Fruit fly (Drosophila melanogaster): Measurements from ENCODE around the gene Clic.

Gene Clic

DNA sequence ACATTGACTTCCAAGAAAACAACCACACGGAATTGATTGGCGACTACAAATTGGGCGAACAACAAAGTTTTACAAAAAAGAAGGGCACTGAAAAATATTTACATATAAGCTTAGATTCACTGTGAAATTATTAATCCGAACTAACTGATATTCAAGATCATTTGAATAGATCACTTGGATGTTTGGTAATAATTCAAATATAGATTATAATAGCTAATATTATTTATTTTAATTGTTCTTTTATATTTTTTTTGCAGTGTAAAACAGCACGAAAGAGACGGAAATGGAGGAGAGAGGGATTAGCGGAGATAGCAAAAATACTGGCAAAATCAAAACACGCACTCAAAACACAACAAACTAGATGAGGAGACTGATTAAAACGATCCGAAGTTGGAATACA is 16.1 kb upstream of the Clic start:
- TF ChIP-seq woc (GFP tag; optimal IDR thresholded peaks at IDR 0.05) (no peak), Mio (GFP tag; optimal IDR thresholded peaks at IDR 0.05) (no peak), rgr (GFP tag; optimal IDR thresholded peaks at IDR 0.05) (peak; percentile 12), CG32264 (GFP tag; optimal IDR thresholded peaks at IDR 0.05) (no peak), CG9705 (GFP tag; optimal IDR thresholded peaks at IDR 0.05) (no peak), h (GFP tag; optimal IDR thresholded peaks at IDR 0.05) (no peak), Dif (GFP tag; optimal IDR thresholded peaks at IDR 0.05; ENCODE audit: partially characterized antibody) (no peak), sage (GFP tag; optimal IDR thresholded peaks at IDR 0.05) (no peak), Hnf4 (GFP tag; optimal IDR thresholded peaks at IDR 0.05) (no peak), tai (GFP tag; optimal IDR thresholded peaks at IDR 0.05) (no peak), lola (GFP tag; optimal IDR thresholded peaks at IDR 0.05) (no peak), HLH106 (tag; optimal IDR thresholded peaks at IDR 0.05) (peak; percentile 14), Dfd (GFP tag; optimal IDR thresholded peaks at IDR 0.05) (no peak), Jra (GFP tag; optimal IDR thresholded peaks at IDR 0.05) (no peak), Vsx2 (GFP tag; optimal IDR thresholded peaks at IDR 0.05; ENCODE audit: partially characterized antibody) (no peak), dl (GFP tag; optimal IDR thresholded peaks at IDR 0.05; ENCODE audit: insufficient read depth in 1 of 2, partially characterized antibody in 2 of 2) (no peak), Sp1 (GFP tag; optimal IDR thresholded peaks at IDR 0.05) (peak; percentile 1), dmrt93B (GFP tag; optimal IDR thresholded peaks at IDR 0.05) (no peak), br (GFP tag; optimal IDR thresholded peaks at IDR 0.05) (no peak), Hr78 (GFP tag; optimal IDR thresholded peaks at IDR 0.05) (no peak), jim (GFP tag; optimal IDR thresholded peaks at IDR 0.05) (no peak), psq (GFP tag; optimal IDR thresholded peaks at IDR 0.05) (peak; percentile 29), N (GFP tag; optimal IDR thresholded peaks at IDR 0.05) (no peak)

DNA sequence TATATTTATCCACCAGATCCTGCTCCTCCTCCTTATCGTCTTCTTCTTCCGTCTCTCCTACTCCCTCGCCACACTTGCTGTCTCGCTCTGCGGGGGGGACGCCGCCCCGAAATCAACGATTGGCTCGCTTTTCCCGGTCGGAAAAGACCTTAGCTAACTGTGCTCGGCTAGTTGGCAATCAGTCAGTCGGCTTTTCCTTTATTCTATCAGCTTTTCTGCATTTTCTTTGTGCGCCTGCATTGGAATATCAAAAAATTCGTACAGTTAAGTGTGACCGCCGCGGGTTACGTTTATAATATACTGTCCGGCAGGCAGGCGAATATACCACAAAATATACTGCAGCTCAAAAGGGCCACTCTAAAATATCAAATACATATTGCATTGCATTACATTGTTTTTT is 7.9 kb upstream of the Clic start, which contains the start of gene jub:
Gene jub, minus strand, starts transcription at position 289 of the 400 bp plus-strand sequence.
- TF ChIP-seq OdsH (GFP tag; optimal IDR thresholded peaks at IDR 0.05): no peak
- no peak for TF ChIP-seq Myc (optimal IDR thresholded peaks at IDR 0.05)
- no peak for TF ChIP-seq jim (GFP tag; optimal IDR thresholded peaks at IDR 0.05)
- TF ChIP-seq Mio (GFP tag; optimal IDR thresholded peaks at IDR 0.05): no peak
- no peak for TF ChIP-seq dmrt93B (GFP tag; optimal IDR thresholded peaks at IDR 0.05)
- no peak for TF ChIP-seq br (GFP tag; optimal IDR thresholded peaks at IDR 0.05)
- no peak for TF ChIP-seq Sp1 (GFP tag; optimal IDR thresholded peaks at IDR 0.05)
- TF ChIP-seq Rel (GFP tag; optimal IDR thresholded peaks at IDR 0.05): no peak
- TF ChIP-seq Rel (tag; optimal IDR thresholded peaks at IDR 0.05): no peak
- TF ChIP-seq fru (GFP tag; optimal IDR thresholded peaks at IDR 0.05): no peak

DNA sequence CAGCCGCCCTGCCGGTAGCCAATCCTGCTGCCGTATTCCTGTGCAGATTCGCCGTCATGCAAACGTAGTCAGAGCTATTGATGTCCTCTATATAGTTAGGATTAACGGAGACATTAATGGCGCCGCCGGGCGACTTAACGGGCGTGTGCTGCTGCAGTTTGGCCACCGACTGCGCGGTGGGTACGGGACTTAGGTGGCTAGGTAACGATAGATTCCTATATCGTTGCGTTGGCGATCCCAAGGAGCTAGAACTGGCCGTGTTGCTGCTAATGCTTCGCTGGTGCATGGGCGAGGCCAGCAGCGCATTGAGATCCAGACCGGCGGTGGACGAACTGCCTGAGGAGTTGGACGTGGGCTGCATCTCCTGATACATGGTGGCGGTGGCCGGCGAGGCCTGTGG is 6.8 kb upstream of the Clic start:
- no peak for TF ChIP-seq dmrt93B (GFP tag; optimal IDR thresholded peaks at IDR 0.05)
- TF ChIP-seq lola (GFP tag; optimal IDR thresholded peaks at IDR 0.05): no peak
- TF ChIP-seq foxo (GFP tag; optimal IDR thresholded peaks at IDR 0.05): no peak
- no peak for TF ChIP-seq Hr83 (GFP tag; optimal IDR thresholded peaks at IDR 0.05; ENCODE audit: poor library complexity, severe bottlenecking)
- no peak for TF ChIP-seq ey (GFP tag; optimal IDR thresholded peaks at IDR 0.05)
- TF ChIP-seq Vsx2 (GFP tag; optimal IDR thresholded peaks at IDR 0.05; ENCODE audit: partially characterized antibody): no peak
- TF ChIP-seq rgr (GFP tag; optimal IDR thresholded peaks at IDR 0.05): no peak
- no peak for TF ChIP-seq CG9705 (GFP tag; optimal IDR thresholded peaks at IDR 0.05)
- no peak for TF ChIP-seq Myc (optimal IDR thresholded peaks at IDR 0.05)
- TF ChIP-seq HLH106 (tag; optimal IDR thresholded peaks at IDR 0.05): no peak
- TF ChIP-seq Sp1 (GFP tag; optimal IDR thresholded peaks at IDR 0.05): no peak

DNA sequence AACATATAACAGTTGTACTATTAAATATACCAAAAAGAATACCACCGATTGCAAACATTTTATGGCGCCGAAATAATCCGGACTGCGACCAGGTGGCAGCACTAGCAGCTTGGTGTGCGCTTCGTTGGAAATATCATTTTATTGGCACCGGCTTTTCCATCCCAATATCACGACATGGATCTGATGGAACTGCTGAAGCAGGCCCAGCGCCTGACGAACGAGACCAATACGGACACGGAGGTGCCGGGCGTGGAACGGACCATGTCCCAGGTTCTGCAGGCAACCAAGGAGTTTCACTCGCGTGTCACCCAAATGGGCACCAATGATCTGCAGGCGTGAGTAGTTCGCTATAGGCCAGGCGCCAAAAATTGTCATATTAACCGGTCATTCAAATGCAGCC is 646 bp upstream of the Clic start, which contains the start of gene Nup93-1:
Gene Nup93-1, plus strand, starts transcription at position 74 of the 400 bp plus-strand sequence.
- TF ChIP-seq CG9705 (GFP tag; optimal IDR thresholded peaks at IDR 0.05) (no peak), Hnf4 (GFP tag; optimal IDR thresholded peaks at IDR 0.05) (no peak), N (GFP tag; optimal IDR thresholded peaks at IDR 0.05) (no peak), Dfd (GFP tag; optimal IDR thresholded peaks at IDR 0.05) (no peak)

DNA sequence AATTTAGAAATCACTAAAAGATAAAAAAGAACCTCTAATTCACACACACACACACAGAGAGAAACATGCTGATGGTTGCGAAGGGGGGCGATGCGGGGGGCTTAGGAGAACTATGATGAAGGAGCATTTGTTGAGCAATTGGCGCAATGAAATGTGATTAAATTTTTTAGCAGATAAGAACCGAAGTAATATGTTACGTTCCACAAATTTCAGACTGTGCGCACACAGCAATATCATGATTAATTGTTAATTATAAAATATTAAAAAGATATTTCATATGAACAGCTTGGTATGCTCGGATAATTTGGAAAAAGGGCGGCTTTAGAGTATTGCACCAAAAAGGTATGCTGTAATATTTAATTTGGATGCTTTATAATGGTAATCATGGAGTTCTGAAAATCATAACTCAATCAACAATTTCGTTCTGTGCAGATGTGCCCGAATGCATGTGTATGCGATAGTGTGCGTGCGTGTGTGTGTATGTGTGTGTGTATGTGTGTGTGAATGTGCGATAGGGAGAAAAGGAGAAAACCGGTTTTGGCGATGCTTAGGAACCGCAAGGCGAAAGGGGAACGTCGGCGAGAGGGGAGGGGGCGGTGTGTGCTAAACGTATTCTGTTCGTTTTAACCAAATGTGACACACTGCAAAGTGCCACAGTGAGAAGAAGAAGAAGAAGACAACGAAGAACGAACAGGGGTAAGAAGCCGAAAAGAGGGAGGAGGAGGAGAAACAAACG is 900 bp downstream of the Clic start:
- no peak for TF ChIP-seq Dif (GFP tag; optimal IDR thresholded peaks at IDR 0.05; ENCODE audit: partially characterized antibody)
- TF ChIP-seq fru (GFP tag; optimal IDR thresholded peaks at IDR 0.05): peak; percentile 24
- no peak for TF ChIP-seq woc (GFP tag; optimal IDR thresholded peaks at IDR 0.05)
- TF ChIP-seq psq (GFP tag; optimal IDR thresholded peaks at IDR 0.05): peak; percentile 84
- TF ChIP-seq h (GFP tag; optimal IDR thresholded peaks at IDR 0.05): peak; percentile 6
- TF ChIP-seq dsf (GFP tag; optimal IDR thresholded peaks at IDR 0.05; ENCODE audit: borderline replicate concordance): no peak
- TF ChIP-seq ey (GFP tag; optimal IDR thresholded peaks at IDR 0.05): no peak
- TF ChIP-seq Sp1 (GFP tag; optimal IDR thresholded peaks at IDR 0.05): peak; percentile 28
- TF ChIP-seq Rel (GFP tag; optimal IDR thresholded peaks at IDR 0.05): no peak
- TF ChIP-seq Rel (tag; optimal IDR thresholded peaks at IDR 0.05): no peak
- no peak for TF ChIP-seq Hr78 (GFP tag; optimal IDR thresholded peaks at IDR 0.05)
- TF ChIP-seq Dfd (GFP tag; optimal IDR thresholded peaks at IDR 0.05): no peak
- TF ChIP-seq brk (GFP tag; optimal IDR thresholded peaks at IDR 0.05): no peak
- TF ChIP-seq HLH106 (tag; optimal IDR thresholded peaks at IDR 0.05): peak; percentile 17
- no peak for TF ChIP-seq Jra (GFP tag; optimal IDR thresholded peaks at IDR 0.05)
- TF ChIP-seq GATAd (GFP tag; optimal IDR thresholded peaks at IDR 0.05): no peak
- no peak for TF ChIP-seq pan (optimal IDR thresholded peaks at IDR 0.05)
- TF ChIP-seq br (GFP tag; optimal IDR thresholded peaks at IDR 0.05): no peak
- TF ChIP-seq CG32264 (GFP tag; optimal IDR thresholded peaks at IDR 0.05): no peak
- TF ChIP-seq Myc (optimal IDR thresholded peaks at IDR 0.05): no peak
- TF ChIP-seq OdsH (GFP tag; optimal IDR thresholded peaks at IDR 0.05): no peak
- no peak for TF ChIP-seq sage (GFP tag; optimal IDR thresholded peaks at IDR 0.05)
- no peak for TF ChIP-seq lola (GFP tag; optimal IDR thresholded peaks at IDR 0.05)
- TF ChIP-seq jim (GFP tag; optimal IDR thresholded peaks at IDR 0.05): no peak
- TF ChIP-seq foxo (GFP tag; optimal IDR thresholded peaks at IDR 0.05): peak in 1 of 2 experiments; percentile 37

Measured in whole organism, wandering third instar larva.